Worm (Caenorhabditis elegans): ENCODE measurements around the gene kmo-2.

ce11 chrV:12095865-12096264, 27.5 kb upstream of the kmo-2 start, which contains the start of gene nhr-207:
- TF ChIP-seq ZK546.5 (tag; optimal IDR thresholded peaks at IDR 0.05) (no peak), nhr-77 (tag; optimal IDR thresholded peaks at IDR 0.05) (peak; percentile 20), ceh-44 (GFP tag; IDR thresholded peaks at IDR 0.05) (no peak), snpc-4 (tag; optimal IDR thresholded peaks at IDR 0.05) (no peak)
